Worm (Caenorhabditis elegans) whole organism, L3 larva: ENCODE measurements around the gene K11H3.2.

Experiments used
- ceh-28 ChIP-seq: fragments of 150-350 bp; optimal IDR thresholded peaks from 2 replicates; lab custom pipeline; 2014; ENCODE audit warnings: missing biosample characterization, missing genetic modification reagents, missing genetic modification characterization
- fos-1 ChIP-seq: fragments of 150-350 bp; optimal IDR thresholded peaks from 2 replicates; lab custom pipeline; 2014; ENCODE audit warnings: missing biosample characterization, missing genetic modification characterization

ce11 chrIII:9867352-9867751 lies 21.2 kb downstream of the K11H3.2 start:
- TF ChIP-seq ceh-28 (tag; lab: Kevin White, UChicago) (no peak), fos-1 (no peak)
